Fruit fly (Drosophila melanogaster): Measurements from ENCODE around the gene CG10375.

The CG10375 gene

DNA sequence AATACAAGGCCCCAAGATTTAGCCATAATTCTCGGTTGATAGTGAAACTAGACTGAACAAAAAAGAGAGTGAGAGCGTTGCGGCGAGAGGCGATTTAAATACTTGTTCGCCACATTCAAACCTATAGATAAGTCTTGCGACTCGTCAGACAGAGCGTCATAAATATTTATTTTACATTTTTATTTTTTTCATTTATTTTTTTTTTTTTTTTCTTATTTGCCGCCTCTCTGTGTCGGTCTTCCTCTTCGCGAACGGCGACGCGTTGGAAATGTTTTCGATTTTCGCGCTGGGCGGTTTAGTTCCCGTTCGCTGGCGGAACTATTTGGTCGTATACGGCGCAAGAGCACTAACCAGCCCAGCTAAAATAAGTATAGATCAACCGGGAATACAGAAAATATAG, 39.4 kb upstream of the CG10375 start (continued):
- TF ChIP-seq CG6854 (GFP tag; optimal IDR thresholded peaks at IDR 0.05) (no peak), salr (GFP tag; optimal IDR thresholded peaks at IDR 0.05) (no peak), Hr39 (GFP tag; optimal IDR thresholded peaks at IDR 0.05) (no peak), Gug (GFP tag; IDR thresholded peaks at IDR 0.05) (no peak), CG8319 (GFP tag; optimal IDR thresholded peaks at IDR 0.05) (no peak), CG3032 (tag; optimal IDR thresholded peaks at IDR 0.05) (peak; percentile 27), CG16779 (tag; optimal IDR thresholded peaks at IDR 0.05) (peak; percentile 66), CG34406 (GFP tag; optimal IDR thresholded peaks at IDR 0.05) (no peak), topi (GFP tag; optimal IDR thresholded peaks at IDR 0.05) (no peak), spab (GFP tag; optimal IDR thresholded peaks at IDR 0.05) (peak; percentile 6), CG8119 (GFP tag; IDR thresholded peaks at IDR 0.05) (peak; percentile 74; the same call in 2 of the 3 replicates), CG11294 (GFP tag; IDR thresholded peaks at IDR 0.05) (no peak), dsx (GFP tag; optimal IDR thresholded peaks at IDR 0.05; ENCODE audit: poor library complexity, severe bottlenecking) (peak; percentile 46), Lpt (GFP tag; optimal IDR thresholded peaks at IDR 0.05) (peak; percentile 10), OdsH (GFP tag; optimal IDR thresholded peaks at IDR 0.05) (no peak), CG1621 (tag; optimal IDR thresholded peaks at IDR 0.05) (peak; percentile 8), achi (GFP tag; optimal IDR thresholded peaks at IDR 0.05) (peak; percentile 10), Ets21C (GFP tag; optimal IDR thresholded peaks at IDR 0.05) (no peak), ss (GFP tag; optimal IDR thresholded peaks at IDR 0.05) (peak; percentile 60 to 77), Hr38 (GFP tag; optimal IDR thresholded peaks at IDR 0.05) (no peak), lz (GFP tag; optimal IDR thresholded peaks at IDR 0.05) (no peak), cyc (GFP tag; optimal IDR thresholded peaks at IDR 0.05) (no peak), esn (GFP tag; optimal IDR thresholded peaks at IDR 0.05) (no peak), CG6163 (GFP tag; IDR thresholded peaks at IDR 0.05) (peak; percentile 81), Sox15 (GFP tag; optimal IDR thresholded peaks at IDR 0.05) (no peak), CG31627 (GFP tag; optimal IDR thresholded peaks at IDR 0.05) (no peak), Smox (GFP tag; optimal IDR thresholded peaks at IDR 0.05) (no peak), dac (GFP tag; optimal IDR thresholded peaks at IDR 0.05) (no peak), net (GFP tag; optimal IDR thresholded peaks at IDR 0.05) (peak; percentile 33), svp (GFP tag) (peak; percentile 74)

DNA sequence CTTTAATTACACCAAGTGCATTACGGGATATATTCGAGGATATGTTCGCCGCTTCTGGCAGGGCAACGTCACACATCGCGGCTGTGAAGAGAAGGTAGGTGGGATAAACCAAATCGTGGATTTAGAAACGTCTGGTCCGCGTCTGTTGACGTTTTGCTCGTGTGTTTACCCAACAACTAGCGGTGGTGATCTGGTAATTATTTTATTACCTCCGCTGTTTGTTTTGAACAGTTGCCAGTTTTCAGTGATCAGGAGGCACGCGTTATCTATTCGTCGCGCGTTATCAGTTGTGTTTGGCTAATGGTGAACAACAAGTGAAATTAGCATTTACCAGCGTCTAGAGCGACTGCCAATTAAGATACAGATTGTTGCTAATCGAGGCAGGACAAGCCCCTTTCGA, 38.4 kb upstream of the CG10375 start:
- TF ChIP-seq net (GFP tag; optimal IDR thresholded peaks at IDR 0.05), result no peak
- TF ChIP-seq fd85E (GFP tag; optimal IDR thresholded peaks at IDR 0.05), result no peak
- TF ChIP-seq dsx (GFP tag; optimal IDR thresholded peaks at IDR 0.05; ENCODE audit: poor library complexity, severe bottlenecking), result no peak
- TF ChIP-seq CG10669 (GFP tag; optimal IDR thresholded peaks at IDR 0.05), result no peak
- TF ChIP-seq fkh (GFP tag; optimal IDR thresholded peaks at IDR 0.05), result peak; percentile 93
- 0 out of 3 replicates have a peak, but pooled peaks have one; percentile 9 for TF ChIP-seq eg (GFP tag; IDR thresholded peaks at IDR 0.05)

dm6 chr3R:23729632-23730471, 37.7 kb upstream of the CG10375 start:
- TF ChIP-seq CG8319 (GFP tag; optimal IDR thresholded peaks at IDR 0.05) (no peak), CG3919 (GFP tag; optimal IDR thresholded peaks at IDR 0.05) (peak; percentile 25), dac (GFP tag; optimal IDR thresholded peaks at IDR 0.05) (no peak), eg (GFP tag; IDR thresholded peaks at IDR 0.05) (no peak; the same call in 2 of the 3 replicates), dsx (GFP tag; optimal IDR thresholded peaks at IDR 0.05; ENCODE audit: poor library complexity, severe bottlenecking) (peak; percentile 52), lz (GFP tag; optimal IDR thresholded peaks at IDR 0.05) (no peak), net (GFP tag; optimal IDR thresholded peaks at IDR 0.05) (peak; percentile 38), cyc (GFP tag; optimal IDR thresholded peaks at IDR 0.05) (no peak), Eip78C (GFP tag) (peak; percentile 84), CG31627 (GFP tag; optimal IDR thresholded peaks at IDR 0.05) (no peak), spab (GFP tag; optimal IDR thresholded peaks at IDR 0.05) (peak; percentile 15), esn (GFP tag; optimal IDR thresholded peaks at IDR 0.05) (peak; percentile 14), salr (GFP tag; optimal IDR thresholded peaks at IDR 0.05) (no peak), OdsH (GFP tag; optimal IDR thresholded peaks at IDR 0.05) (no peak), pdm3 (GFP tag; optimal IDR thresholded peaks at IDR 0.05) (no peak), CG9139 (GFP tag; optimal IDR thresholded peaks at IDR 0.05) (peak; percentile 38), acj6 (GFP tag; optimal IDR thresholded peaks at IDR 0.05) (no peak), CG16779 (tag; optimal IDR thresholded peaks at IDR 0.05) (peak; percentile 41), CG6854 (GFP tag; optimal IDR thresholded peaks at IDR 0.05) (peak; percentile 70), topi (GFP tag; optimal IDR thresholded peaks at IDR 0.05) (no peak), Ets96B (tag; optimal IDR thresholded peaks at IDR 0.05) (no peak), CG6808 (GFP tag; optimal IDR thresholded peaks at IDR 0.05) (peak; percentile 63), CG11762 (GFP tag; optimal IDR thresholded peaks at IDR 0.05; ENCODE audit: insufficient read depth) (no peak), CG32006 (GFP tag; optimal IDR thresholded peaks at IDR 0.05) (peak; percentile 22), Blimp-1 (GFP tag; optimal IDR thresholded peaks at IDR 0.05) (peak; percentile 72), CG6792 (GFP tag; optimal IDR thresholded peaks at IDR 0.05) (no peak)
